Worm (Caenorhabditis elegans) whole organism, L4 larva: ENCODE measurements around the gene T06C12.12.
A peak's percentile ranks its signal among the peaks of the same experiment; 100 is the strongest.
"Not testable (repeated sequence)": the region's sequence is repeated elsewhere in the genome, so short reads cannot be mapped to it uniquely, and the experiment has no call there.

Source experiments
- F37D6.2 ChIP-seq: sonication (generic microtip); optimal IDR thresholded peaks from 2 replicates; lab custom pipeline; 2016; ENCODE audit warnings: mild to moderate bottlenecking, missing genetic modification characterization, missing compliant biosample characterization
- Y75B8A.6 ChIP-seq: fragments of 200-800 bp; sonication (Bioruptor generic); IDR thresholded peaks from 2 replicates; pipeline ENCODE4 v1.3.6; 2022; ENCODE audit warnings: missing genetic modification reagents, missing genetic modification characterization, missing compliant biosample characterization
- ceh-20 ChIP-seq: fragments of 200-800 bp; sonication (Bioruptor generic); IDR thresholded peaks from 2 replicates; pipeline ENCODE4 v1.3.6; 2022; ENCODE audit warnings: missing genetic modification reagents, missing genetic modification characterization, missing compliant biosample characterization
- ceh-32 ChIP-seq: sonication (generic microtip); optimal IDR thresholded peaks from 2 replicates; lab custom pipeline; 2016; ENCODE audit warnings: mild to moderate bottlenecking, missing genetic modification characterization, missing compliant biosample characterization; ENCODE audit not compliant: poor library complexity
- ceh-82 ChIP-seq: sonication (generic microtip); optimal IDR thresholded peaks from 2 replicates; lab custom pipeline; 2017; ENCODE audit warnings: missing biosample characterization, missing genetic modification characterization
- daf-16 ChIP-seq, 3 experiments: sonication (generic microtip); optimal IDR thresholded peaks; 2 replicates each; lab custom pipeline; 2016 to 2017; ENCODE audit warnings: missing genetic modification characterization in 3 of 3, missing genetic modification reagents in 3 of 3, mild to moderate bottlenecking in 2 of 3, missing compliant biosample characterization in 2 of 3, missing biosample characterization in 1 of 3, moderate library complexity in 1 of 3
- daf-19 ChIP-seq: fragments of 200-800 bp; sonication (Bioruptor generic); conservative IDR thresholded peaks from 2 replicates; pipeline ENCODE4 v1.3.6; 2022; ENCODE audit warnings: missing genetic modification characterization, missing compliant biosample characterization
- daf-8 ChIP-seq: fragments of 200-800 bp; sonication (Bioruptor generic); IDR thresholded peaks from 2 replicates; pipeline ENCODE4 v1.3.6; 2022; ENCODE audit warnings: missing genetic modification characterization, missing compliant biosample characterization
- dmd-6 ChIP-seq: fragments of 200-800 bp; sonication (Bioruptor generic); IDR thresholded peaks from 2 replicates; pipeline ENCODE4 v1.3.6; 2022; ENCODE audit warnings: missing genetic modification reagents, missing genetic modification characterization, missing compliant biosample characterization
- dmd-8 ChIP-seq: fragments of 200-800 bp; sonication (Bioruptor generic); IDR thresholded peaks from 2 replicates; pipeline ENCODE4 v1.3.6; 2022; ENCODE audit warnings: missing genetic modification characterization, missing compliant biosample characterization
- dmd-9 ChIP-seq: fragments of 200-800 bp; sonication (Bioruptor generic); IDR thresholded peaks from 2 replicates; pipeline ENCODE4 v1.3.6; 2022; ENCODE audit warnings: missing genetic modification reagents, missing genetic modification characterization, missing compliant biosample characterization
- fos-1 ChIP-seq: fragments of 150-350 bp; optimal IDR thresholded peaks from 2 replicates; lab custom pipeline; 2014; ENCODE audit warnings: missing biosample characterization, missing genetic modification characterization
- hlh-30 ChIP-seq: sonication (generic microtip); optimal IDR thresholded peaks from 2 replicates; lab custom pipeline; 2017; ENCODE audit warnings: antibody characterized with exemption, mild to moderate bottlenecking, missing genetic modification characterization, missing compliant biosample characterization; ENCODE audit not compliant: insufficient read depth
- hmg-1.1 ChIP-seq: fragments of 200-800 bp; sonication (Bioruptor generic); IDR thresholded peaks from 2 replicates; pipeline ENCODE4 v1.3.6; 2022; ENCODE audit warnings: missing genetic modification reagents, missing genetic modification characterization, missing compliant biosample characterization
- lim-7 ChIP-seq: fragments of 200-800 bp; sonication (Bioruptor generic); IDR thresholded peaks from 2 replicates; pipeline ENCODE4 v1.3.6; 2022; ENCODE audit warnings: missing genetic modification characterization, missing compliant biosample characterization
- lin-1 ChIP-seq: fragments of 200-800 bp; sonication (Bioruptor generic); IDR thresholded peaks from 2 replicates; pipeline ENCODE4 v1.3.6; 2022; ENCODE audit warnings: missing genetic modification reagents, missing genetic modification characterization, missing compliant biosample characterization
- lin-29 ChIP-seq: fragments of 200-800 bp; sonication (Bioruptor generic); IDR thresholded peaks from 2 replicates; pipeline ENCODE4 v1.3.6; 2022; ENCODE audit warnings: missing genetic modification reagents, missing genetic modification characterization, missing compliant biosample characterization
- lir-3 ChIP-seq: sonication (generic microtip); optimal IDR thresholded peaks from 2 replicates; lab custom pipeline; 2016; ENCODE audit warnings: mild to moderate bottlenecking, missing genetic modification characterization, missing compliant biosample characterization
- lsy-2 ChIP-seq, 2 experiments: fragments of 150-350 bp in 1 of 2; sonication (generic microtip) in 1 of 2; optimal IDR thresholded peaks; 2 replicates each; lab custom pipeline; 2014 to 2017; ENCODE audit warnings: missing biosample characterization in 2 of 2, missing genetic modification characterization in 2 of 2
- madf-5 ChIP-seq, 2 experiments: fragments of 200-800 bp; sonication (Bioruptor generic); IDR thresholded peaks; 2 replicates each; pipeline ENCODE4 v1.3.6; 2022; ENCODE audit warnings: missing compliant biosample characterization in 2 of 2, missing genetic modification characterization in 2 of 2
- mdl-1 ChIP-seq, 2 experiments: fragments of 150-350 bp in 1 of 2; sonication (generic microtip) in 1 of 2; optimal IDR thresholded peaks; 2 replicates each; lab custom pipeline; 2014 to 2017; ENCODE audit warnings: missing biosample characterization in 2 of 2, missing genetic modification characterization in 2 of 2
- mep-1 ChIP-seq: fragments of 150-350 bp; sonication (generic microtip); optimal IDR thresholded peaks from 3 replicates; lab custom pipeline; 2014; ENCODE audit warnings: missing biosample characterization, missing genetic modification characterization
- nhr-237 ChIP-seq: sonication (generic microtip); optimal IDR thresholded peaks from 2 replicates; lab custom pipeline; 2017; ENCODE audit warnings: missing biosample characterization, missing genetic modification characterization
- nhr-42 ChIP-seq: fragments of 200-800 bp; sonication (Bioruptor generic); IDR thresholded peaks from 2 replicates; pipeline ENCODE4 v1.3.6; 2022; ENCODE audit warnings: missing genetic modification characterization, missing compliant biosample characterization
- nhr-76 ChIP-seq: fragments of 150-350 bp; optimal IDR thresholded peaks from 2 replicates; lab custom pipeline; 2014; ENCODE audit warnings: missing biosample characterization, missing genetic modification characterization
- pqm-1 ChIP-seq: sonication (generic microtip); optimal IDR thresholded peaks from 2 replicates; lab custom pipeline; 2017; ENCODE audit warnings: missing biosample characterization, missing genetic modification characterization
- saeg-2 ChIP-seq: fragments of 200-800 bp; sonication (Bioruptor generic); IDR thresholded peaks from 2 replicates; pipeline ENCODE4 v1.3.6; 2022; ENCODE audit warnings: missing genetic modification reagents, missing genetic modification characterization, missing compliant biosample characterization
- set-16 ChIP-seq: fragments of 200-800 bp; sonication (Bioruptor generic); IDR thresholded peaks from 2 replicates; pipeline ENCODE4 v1.3.6; 2022; ENCODE audit warnings: missing genetic modification reagents, missing genetic modification characterization, missing compliant biosample characterization
- skn-1 ChIP-seq: fragments of 150-350 bp; optimal IDR thresholded peaks from 2 replicates; lab custom pipeline; 2014; ENCODE audit warnings: missing biosample characterization, missing genetic modification characterization
- snpc-1.2 ChIP-seq: fragments of 200-800 bp; sonication (Bioruptor generic); IDR thresholded peaks from 2 replicates; pipeline ENCODE4 v1.3.6; 2022; ENCODE audit warnings: missing genetic modification reagents, missing genetic modification characterization, missing compliant biosample characterization
- spr-3 ChIP-seq: fragments of 200-800 bp; sonication (Bioruptor generic); optimal IDR thresholded peaks from 2 replicates; lab custom pipeline; 2018; ENCODE audit warnings: mild to moderate bottlenecking, missing genetic modification characterization, missing compliant biosample characterization
- unc-130 ChIP-seq: sonication (generic microtip); optimal IDR thresholded peaks from 2 replicates; lab custom pipeline; 2016; ENCODE audit warnings: missing genetic modification reagents, missing genetic modification characterization, missing compliant biosample characterization
- unc-62 ChIP-seq, 3 experiments: fragments of 150-350 bp in 1 of 3; sonication (generic microtip); optimal IDR thresholded peaks in 2 of 3; peaks in 1 of 3; 1 replicate in 1 of 3; 2 replicates in 2 of 3; lab custom pipeline; 2014 to 2017; ENCODE audit warnings: missing biosample characterization in 3 of 3, missing genetic modification characterization in 3 of 3, missing genetic modification reagents in 3 of 3, missing genotype in 1 of 3
- vab-7 ChIP-seq: fragments of 200-800 bp; sonication (Bioruptor generic); IDR thresholded peaks from 2 replicates; pipeline ENCODE4 v1.3.6; 2022; ENCODE audit warnings: missing genetic modification reagents, missing genetic modification characterization, missing compliant biosample characterization
- zag-1 ChIP-seq: fragments of 150-350 bp; optimal IDR thresholded peaks from 2 replicates; lab custom pipeline; 2014; ENCODE audit warnings: missing biosample characterization, missing genetic modification characterization
- zip-11 ChIP-seq: fragments of 200-800 bp; sonication (Bioruptor generic); IDR thresholded peaks from 2 replicates; pipeline ENCODE4 v1.3.6; 2022; ENCODE audit warnings: missing genetic modification characterization, missing compliant biosample characterization
- ztf-7 ChIP-seq: fragments of 150-350 bp; optimal IDR thresholded peaks from 2 replicates; lab custom pipeline; 2014; ENCODE audit warnings: missing biosample characterization, missing genetic modification characterization

T06C12.12 gene

DNA sequence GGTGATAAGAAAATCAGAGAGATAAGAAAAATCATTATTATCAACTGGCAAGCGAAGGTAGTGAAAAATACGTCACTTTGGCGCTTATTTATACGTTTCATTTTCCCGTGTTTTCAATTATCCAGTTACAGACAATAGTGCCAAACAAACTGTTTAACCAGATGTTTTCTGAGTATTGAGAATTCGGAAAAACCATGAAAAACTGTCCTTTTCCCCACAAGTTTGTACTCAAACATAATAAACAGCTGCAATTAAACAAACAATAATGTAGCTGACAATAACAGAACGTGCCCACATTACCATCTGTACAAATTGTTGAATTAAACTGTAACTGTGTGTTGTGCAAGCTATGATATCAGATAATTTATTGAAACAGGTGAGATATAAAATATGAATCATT, 13.7 kb downstream of the T06C12.12 start, which contains the start of the genes F35E8.1 and F35E8.2:
TSS of gene F35E8.1 (minus strand) at position 101 of the 400 bp plus-strand sequence.
TSS of gene F35E8.2 (plus strand) at position 132 of the 400 bp plus-strand sequence.
- TF ChIP-seq daf-16 (GFP tag; optimal IDR thresholded peaks at IDR 0.05; lab: Kevin White, UChicago): not testable (repeated sequence)
- TF ChIP-seq daf-16 (tag; optimal IDR thresholded peaks at IDR 0.05; lab: Kevin White, UChicago) (peak; percentile 46), dmd-6 (0 out of 2 replicates have a peak, but pooled peaks have one; percentile 14)

- TF ChIP-seq spr-3 (GFP tag; lab: Kevin White, UChicago) (no peak), madf-5 (GFP tag; IDR thresholded peaks at IDR 0.05; lab: Robert Waterston, UW) (no peak), lim-7 (GFP tag; lab: Robert Waterston, UW) (no peak), daf-19 (GFP tag; lab: Robert Waterston, UW) (no peak), daf-8 (GFP tag; lab: Robert Waterston, UW) (no peak), lsy-2 (tag; optimal IDR thresholded peaks at IDR 0.05; lab: Kevin White, UChicago) (no peak), mep-1 (no peak), skn-1 (no peak), vab-7 (GFP tag; lab: Robert Waterston, UW) (no peak)
These were observed 20.0 kb downstream of the T06C12.12 start, which contains the start of gene F35E8.6 for ce11 chrV:15911848-15912247. Gene F35E8.6 (plus strand): TSS chrV:15912148.

- TF ChIP-seq nhr-76 (tag; lab: Kevin White, UChicago): no peak
- TF ChIP-seq set-16: peak; percentile 58
- TF ChIP-seq, all 104 proteins: peak for 1
These were observed 20.8 kb downstream of the T06C12.12 start for ce11 chrV:15912677-15913076.

DNA sequence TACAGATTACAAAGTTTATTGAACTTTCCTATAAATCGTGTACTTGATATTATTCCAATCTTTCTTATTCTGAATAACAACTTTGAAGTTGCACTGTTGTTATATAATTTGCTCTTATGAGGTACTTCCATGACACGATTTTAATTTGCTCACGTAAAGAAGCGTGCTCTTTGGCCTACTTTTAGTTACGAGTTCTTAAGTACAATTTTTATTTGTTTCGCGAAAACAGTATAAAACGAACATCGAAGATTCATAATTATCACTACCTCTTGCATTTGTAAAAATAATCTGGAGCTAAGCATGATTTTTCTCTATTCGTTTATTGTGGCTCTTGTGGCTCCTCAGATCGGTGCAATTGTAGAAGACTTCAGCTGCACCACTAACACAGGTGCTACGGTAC, 21.9 kb downstream of the T06C12.12 start, which contains the start of gene F35E8.7:
TSS of gene F35E8.7 (plus strand) at position 301 of the 400 bp plus-strand sequence.
- TF ChIP-seq lin-1 (GFP tag; lab: Robert Waterston, UW) (no peak), unc-130 (no peak), Y75B8A.6 (GFP tag; lab: Robert Waterston, UW) (no peak), saeg-2 (GFP tag; lab: Robert Waterston, UW) (no peak), nhr-237 (tag; lab: Kevin White, UChicago) (no peak), ztf-7 (tag; lab: Kevin White, UChicago) (no peak), hmg-1.1 (GFP tag; lab: Robert Waterston, UW) (no peak), daf-19 (GFP tag; lab: Robert Waterston, UW) (no peak), F37D6.2 (no peak), ceh-82 (tag; lab: Kevin White, UChicago) (no peak), dmd-9 (GFP tag; lab: Robert Waterston, UW) (no peak), lir-3 (tag; lab: Kevin White, UChicago) (no peak), snpc-1.2 (GFP tag; lab: Robert Waterston, UW) (no peak), nhr-42 (GFP tag; lab: Robert Waterston, UW) (no peak), fos-1 (tag; lab: Kevin White, UChicago) (no peak), lin-29 (GFP tag; lab: Robert Waterston, UW) (no peak)

DNA sequence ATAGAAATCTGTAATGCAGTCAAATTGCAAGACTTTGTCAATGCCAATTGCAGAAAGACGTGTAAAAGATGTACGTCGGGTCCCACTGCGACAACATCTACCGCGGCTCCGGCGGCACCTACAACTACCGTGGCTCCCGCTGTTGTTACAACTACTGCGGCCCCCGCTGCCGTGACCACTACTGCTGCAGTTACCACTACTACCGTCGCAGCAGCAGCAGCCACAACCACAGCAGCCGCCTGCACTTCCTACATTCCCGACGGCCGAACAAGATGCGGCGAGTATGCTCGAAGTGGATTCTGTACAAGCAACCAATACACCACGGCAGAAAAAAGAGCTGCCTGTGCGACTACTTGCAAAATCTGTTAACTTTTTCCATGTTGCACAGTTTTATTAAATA, 22.9 kb downstream of the T06C12.12 start:
- no peak for TF ChIP-seq pqm-1 (tag; lab: Kevin White, UChicago)
- TF ChIP-seq nhr-237 (tag; lab: Kevin White, UChicago): no peak
- TF ChIP-seq mdl-1 (tag; optimal IDR thresholded peaks at IDR 0.05; lab: Kevin White, UChicago): no peak
- TF ChIP-seq ceh-32: no peak
- TF ChIP-seq unc-62 (GFP tag; optimal IDR thresholded peaks at IDR 0.05 in 1 of 2; lab: Kevin White, UChicago): no peak
- TF ChIP-seq unc-62 (tag; optimal IDR thresholded peaks at IDR 0.05; lab: Kevin White, UChicago): no peak
- 0 out of 2 replicates have a peak, but pooled peaks have one; percentile 23 for TF ChIP-seq dmd-8 (GFP tag; lab: Robert Waterston, UW)
- TF ChIP-seq ceh-20: no peak
- TF ChIP-seq set-16: peak; percentile 57
- TF ChIP-seq zip-11 (GFP tag; lab: Robert Waterston, UW): no peak
- TF ChIP-seq hlh-30 (tag; lab: Kevin White, UChicago): no peak
- no peak for TF ChIP-seq zag-1 (tag; lab: Kevin White, UChicago)
- no peak for TF ChIP-seq saeg-2 (GFP tag; lab: Robert Waterston, UW)
